Worm (Caenorhabditis elegans) whole organism, young adult: Measurements from ENCODE around the gene R09F10.1.

Experiments used
- F23B12.7 ChIP-seq: sonication (generic microtip); optimal IDR thresholded peaks from 2 replicates; lab custom pipeline; 2017; ENCODE audit warnings: missing genetic modification characterization, mild to moderate bottlenecking, missing compliant biosample characterization, antibody characterized with exemption, moderate library complexity; ENCODE audit not compliant: insufficient read depth
- F33H1.4 ChIP-seq: fragments of 200-800 bp; sonication (Bioruptor generic); IDR thresholded peaks from 2 replicates; pipeline ENCODE4 v1.3.6; 2022; ENCODE audit warnings: missing genetic modification reagents, missing genetic modification characterization, missing compliant biosample characterization
- F39B2.1 ChIP-seq: fragments of 200-800 bp; sonication (Bioruptor generic); IDR thresholded peaks from 2 replicates; pipeline ENCODE4 v1.3.6; 2022; ENCODE audit warnings: missing genetic modification reagents, missing genetic modification characterization, missing compliant biosample characterization
- F49E8.2 ChIP-seq: sonication (generic microtip); optimal IDR thresholded peaks from 3 replicates; lab custom pipeline; 2017; ENCODE audit warnings: missing genetic modification characterization, mild to moderate bottlenecking, missing compliant biosample characterization, antibody characterized with exemption, moderate library complexity; ENCODE audit not compliant: insufficient read depth
- F57A8.1 ChIP-seq: fragments of 200-800 bp; sonication (Bioruptor generic); optimal IDR thresholded peaks from 2 replicates; lab custom pipeline; 2018; ENCODE audit warnings: mild to moderate bottlenecking, missing genetic modification characterization, moderate library complexity, missing compliant biosample characterization
- K12H6.12 ChIP-seq: fragments of 200-800 bp; sonication (Bioruptor generic); optimal IDR thresholded peaks from 2 replicates; lab custom pipeline; 2018; ENCODE audit warnings: mild to moderate bottlenecking, missing genetic modification characterization, missing compliant biosample characterization
- aptf-2 ChIP-seq: fragments of 200-800 bp; sonication (Bioruptor generic); conservative IDR thresholded peaks from 2 replicates; pipeline ENCODE4 v1.3.6; 2022; ENCODE audit warnings: missing genetic modification reagents, missing genetic modification characterization, missing compliant biosample characterization
- aptf-3 ChIP-seq: fragments of 200-800 bp; sonication (Bioruptor generic); IDR thresholded peaks from 2 replicates; pipeline ENCODE4 v1.3.6; 2022; ENCODE audit warnings: missing genetic modification characterization, missing compliant biosample characterization
- attf-3 ChIP-seq: fragments of 200-800 bp; sonication (Bioruptor generic); conservative IDR thresholded peaks from 2 replicates; pipeline ENCODE4 v1.3.6; 2022; ENCODE audit warnings: missing genetic modification reagents, missing genetic modification characterization, missing compliant biosample characterization
- attf-5 ChIP-seq: fragments of 200-800 bp; sonication (Bioruptor generic); optimal IDR thresholded peaks from 2 replicates; lab custom pipeline; 2018; ENCODE audit warnings: mild to moderate bottlenecking, missing genetic modification characterization, missing compliant biosample characterization
- bed-1 ChIP-seq: fragments of 200-800 bp; sonication (Bioruptor generic); IDR thresholded peaks from 2 replicates; pipeline ENCODE4 v1.3.6; 2022; ENCODE audit warnings: missing genetic modification reagents, missing genetic modification characterization, missing compliant biosample characterization
- ccch-3 ChIP-seq: fragments of 200-800 bp; sonication (Bioruptor generic); optimal IDR thresholded peaks from 2 replicates; lab custom pipeline; 2018; ENCODE audit warnings: mild to moderate bottlenecking, missing genetic modification characterization, missing compliant biosample characterization
- cebp-1 ChIP-seq, 2 experiments: fragments of 200-800 bp in 1 of 2; sonication (Bioruptor generic) in 1 of 2; sonication (generic microtip) in 1 of 2; IDR thresholded peaks in 1 of 2; optimal IDR thresholded peaks in 1 of 2; 2 replicates each; pipeline versions ENCODE4 v1.3.6 to Lab custom; 2017 to 2022; ENCODE audit warnings: missing compliant biosample characterization in 2 of 2, missing genetic modification characterization in 2 of 2, mild to moderate bottlenecking in 1 of 2, missing genetic modification reagents in 1 of 2, moderate library complexity in 1 of 2
- ceh-27 ChIP-seq: fragments of 200-800 bp; sonication (Bioruptor generic); optimal IDR thresholded peaks from 2 replicates; lab custom pipeline; 2018; ENCODE audit warnings: mild to moderate bottlenecking, missing genetic modification characterization, moderate library complexity, missing compliant biosample characterization
- egl-44 ChIP-seq: fragments of 200-800 bp; sonication (Bioruptor generic); IDR thresholded peaks from 2 replicates; pipeline ENCODE4 v1.3.6; 2022; ENCODE audit warnings: missing genetic modification reagents, missing genetic modification characterization, missing compliant biosample characterization
- ekl-4 ChIP-seq: fragments of 200-800 bp; sonication (Bioruptor generic); IDR thresholded peaks from 2 replicates; pipeline ENCODE4 v1.3.6; 2022; ENCODE audit warnings: missing genetic modification reagents, missing genetic modification characterization, missing compliant biosample characterization
- ets-4 ChIP-seq: fragments of 200-800 bp; sonication (Bioruptor generic); optimal IDR thresholded peaks from 2 replicates; lab custom pipeline; 2018; ENCODE audit warnings: mild to moderate bottlenecking, missing genetic modification characterization, missing compliant biosample characterization
- him-1 ChIP-seq: sonication (generic microtip); optimal IDR thresholded peaks from 2 replicates; lab custom pipeline; 2016; ENCODE audit warnings: missing genotype, missing genetic modification reagents, missing genetic modification characterization, missing compliant biosample characterization
- hlh-26 ChIP-seq: fragments of 200-800 bp; sonication (Bioruptor generic); conservative IDR thresholded peaks from 2 replicates; pipeline ENCODE4 v1.3.6; 2022; ENCODE audit warnings: missing genetic modification reagents, missing genetic modification characterization, missing compliant biosample characterization
- hmg-20 ChIP-seq: fragments of 200-800 bp; sonication (Bioruptor generic); IDR thresholded peaks from 2 replicates; pipeline ENCODE4 v1.3.6; 2022; ENCODE audit warnings: missing genetic modification reagents, missing genetic modification characterization, missing compliant biosample characterization
- hrde-1 ChIP-seq: sonication (generic microtip); optimal IDR thresholded peaks from 2 replicates; lab custom pipeline; 2016; ENCODE audit warnings: missing genetic modification characterization, mild to moderate bottlenecking, missing compliant biosample characterization, moderate library complexity, missing genotype, missing genetic modification reagents, borderline replicate concordance
- let-607 ChIP-seq, 2 experiments: fragments of 200-800 bp in 1 of 2; sonication (Bioruptor generic) in 1 of 2; sonication (generic microtip) in 1 of 2; optimal IDR thresholded peaks; 2 replicates each; lab custom pipeline; 2016 to 2018; ENCODE audit warnings: mild to moderate bottlenecking in 2 of 2, missing compliant biosample characterization in 2 of 2, missing genetic modification characterization in 2 of 2, moderate library complexity in 2 of 2, missing genotype in 1 of 2
- lin-35 ChIP-seq, 3 experiments: fragments of 150-350 bp in 2 of 3; sonication (generic microtip) in 1 of 3; optimal IDR thresholded peaks; 2 replicates each; lab custom pipeline; 2014 to 2018; ENCODE audit warnings: missing biosample characterization in 3 of 3, missing genetic modification characterization in 3 of 3, missing genetic modification reagents in 3 of 3
- lin-40 ChIP-seq: sonication (generic microtip); optimal IDR thresholded peaks from 2 replicates; lab custom pipeline; 2016; ENCODE audit warnings: missing genetic modification characterization, mild to moderate bottlenecking, missing compliant biosample characterization, missing genotype, missing genetic modification reagents
- lin-54 ChIP-seq: fragments of 200-800 bp; sonication (Bioruptor generic); optimal IDR thresholded peaks from 2 replicates; lab custom pipeline; 2018; ENCODE audit warnings: mild to moderate bottlenecking, missing genetic modification characterization, missing compliant biosample characterization
- madf-6 ChIP-seq: fragments of 200-800 bp; sonication (Bioruptor generic); IDR thresholded peaks from 2 replicates; pipeline ENCODE4 v1.3.6; 2022; ENCODE audit warnings: missing genetic modification reagents, missing genetic modification characterization, missing compliant biosample characterization
- mel-28 ChIP-seq: sonication (generic microtip); optimal IDR thresholded peaks from 2 replicates; lab custom pipeline; 2016; ENCODE audit warnings: borderline replicate concordance, mild to moderate bottlenecking, missing genetic modification characterization, missing compliant biosample characterization
- nhr-80 ChIP-seq: sonication (generic microtip); optimal IDR thresholded peaks from 2 replicates; lab custom pipeline; 2016; ENCODE audit warnings: missing genetic modification characterization, missing compliant biosample characterization
- pbrm-1 ChIP-seq: fragments of 200-800 bp; sonication (Bioruptor generic); IDR thresholded peaks from 2 replicates; pipeline ENCODE4 v1.3.6; 2022; ENCODE audit warnings: missing genetic modification reagents, missing genetic modification characterization, missing compliant biosample characterization
- repo-1 ChIP-seq: sonication (generic microtip); optimal IDR thresholded peaks from 2 replicates; lab custom pipeline; 2017; ENCODE audit warnings: mild to moderate bottlenecking, missing genetic modification characterization, missing compliant biosample characterization
- snpc-1.1 ChIP-seq: sonication (generic microtip); optimal IDR thresholded peaks from 2 replicates; lab custom pipeline; 2017; ENCODE audit warnings: missing genetic modification characterization, mild to moderate bottlenecking, missing compliant biosample characterization, antibody characterized with exemption, moderate library complexity, missing genotype, missing genetic modification reagents; ENCODE audit not compliant: insufficient read depth
- snpc-4 ChIP-seq, 5 experiments: fragments of 150-350 bp in 1 of 5; sonication (generic microtip) in 4 of 5; optimal IDR thresholded peaks; 2 replicates each; lab custom pipeline; 2014 to 2018; ENCODE audit warnings: missing genetic modification characterization in 5 of 5, missing biosample characterization in 3 of 5, antibody characterized with exemption in 2 of 5, mild to moderate bottlenecking in 2 of 5, missing compliant biosample characterization in 2 of 5, missing genotype in 2 of 5, moderate library complexity in 2 of 5, missing genetic modification reagents in 1 of 5
- tlf-1 ChIP-seq: fragments of 200-800 bp; sonication (Bioruptor generic); optimal IDR thresholded peaks from 2 replicates; lab custom pipeline; 2018; ENCODE audit warnings: mild to moderate bottlenecking, missing genetic modification characterization, missing compliant biosample characterization
- zfh-2 ChIP-seq: fragments of 200-800 bp; sonication (Bioruptor generic); conservative IDR thresholded peaks from 2 replicates; pipeline ENCODE4 v1.3.6; 2022; ENCODE audit warnings: missing genetic modification reagents, missing genetic modification characterization, missing compliant biosample characterization
- ztf-25 ChIP-seq: fragments of 200-800 bp; sonication (Bioruptor generic); IDR thresholded peaks from 2 replicates; pipeline ENCODE4 v1.3.6; 2022; ENCODE audit warnings: missing genetic modification reagents, missing genetic modification characterization, missing compliant biosample characterization
- ztf-6 ChIP-seq: fragments of 200-800 bp; sonication (Bioruptor generic); IDR thresholded peaks from 2 replicates; pipeline ENCODE4 v1.3.6; 2022; ENCODE audit warnings: missing genetic modification reagents, missing genetic modification characterization, missing compliant biosample characterization

R09F10.1 gene

ce11 chrX:8276984-8277383 lies 46.4 kb upstream of the R09F10.1 start (continued):
- TF ChIP-seq him-1 (tag; lab: Kevin White, UChicago) = no peak
- no peak for TF ChIP-seq aptf-2 (GFP tag; lab: Robert Waterston, UW)
- TF ChIP-seq hrde-1 (tag; lab: Kevin White, UChicago) = no peak
- no peak for TF ChIP-seq ccch-3 (GFP tag; lab: Kevin White, UChicago)

ce11 chrX:8284003-8284402 lies 39.4 kb upstream of the R09F10.1 start:
- no peak for TF ChIP-seq aptf-3 (GFP tag; lab: Robert Waterston, UW)
- no peak for TF ChIP-seq F39B2.1 (GFP tag; lab: Robert Waterston, UW)
- no peak for TF ChIP-seq attf-3 (GFP tag; lab: Robert Waterston, UW)
- TF ChIP-seq F57A8.1 (GFP tag; lab: Kevin White, UChicago) = no peak
- TF ChIP-seq ztf-25 = no peak
- no peak for TF ChIP-seq lin-54 (GFP tag; lab: Kevin White, UChicago)
- no peak for TF ChIP-seq pbrm-1 (GFP tag; lab: Robert Waterston, UW)
- TF ChIP-seq F23B12.7 (tag; lab: Kevin White, UChicago) = no peak

- TF ChIP-seq snpc-4 (GFP tag; optimal IDR thresholded peaks at IDR 0.05; lab: Kevin White, UChicago) (no peak), snpc-4 (tag; optimal IDR thresholded peaks at IDR 0.05; lab: Kevin White, UChicago) (no peak), madf-6 (no peak), zfh-2 (GFP tag; lab: Robert Waterston, UW) (no peak), snpc-1.1 (tag; lab: Kevin White, UChicago) (no peak), repo-1 (no peak)
These were observed 38.1 kb upstream of the R09F10.1 start, which contains the start of the genes fis-2 and F13B9.2 for ce11 chrX:8285169-8285796. fis-2 (minus strand) TSS chrX:8285219. F13B9.2 (plus strand) TSS chrX:8285683.

ce11 chrX:8286164-8286563 lies 37.2 kb upstream of the R09F10.1 start:
- TF ChIP-seq cebp-1 (GFP tag; IDR thresholded peaks at IDR 0.05; lab: Robert Waterston, UW) (peak; percentile 91), cebp-1 (tag; optimal IDR thresholded peaks at IDR 0.05; lab: Kevin White, UChicago) (peak; percentile 97), ets-4 (GFP tag; lab: Kevin White, UChicago) (no peak), mel-28 (tag; lab: Kevin White, UChicago) (no peak)

- TF ChIP-seq lin-40 (tag; lab: Kevin White, UChicago) = peak; percentile 46
- TF ChIP-seq repo-1 = no peak
- TF ChIP-seq let-607 (tag; optimal IDR thresholded peaks at IDR 0.05; lab: Kevin White, UChicago) = peak; percentile 5 to 58
- TF ChIP-seq ztf-6 (GFP tag; lab: Robert Waterston, UW) = no peak
- peak; percentile 87 for TF ChIP-seq zfh-2 (GFP tag; lab: Robert Waterston, UW)
- TF ChIP-seq bed-1 (GFP tag; lab: Robert Waterston, UW) = no peak
- TF ChIP-seq madf-6 = no peak
- TF ChIP-seq ekl-4 (GFP tag; lab: Robert Waterston, UW) = no peak
- TF ChIP-seq F33H1.4 (GFP tag; lab: Robert Waterston, UW) = peak; percentile 68
- TF ChIP-seq K12H6.12 (tag; lab: Kevin White, UChicago) = peak; percentile 18
- TF ChIP-seq hmg-20 (GFP tag; lab: Robert Waterston, UW) = no peak
- peak; percentile 54 for TF ChIP-seq attf-5 (GFP tag; lab: Kevin White, UChicago)
- TF ChIP-seq lin-35 (GFP tag; optimal IDR thresholded peaks at IDR 0.05; lab: Kevin White, UChicago) = peak in 1 of 3 experiments; percentile 28
- no peak for TF ChIP-seq hlh-26
- TF ChIP-seq cebp-1 (GFP tag; IDR thresholded peaks at IDR 0.05; lab: Robert Waterston, UW) = no peak
- peak; percentile 13 for TF ChIP-seq cebp-1 (tag; optimal IDR thresholded peaks at IDR 0.05; lab: Kevin White, UChicago)
- TF ChIP-seq F49E8.2 (tag; lab: Kevin White, UChicago) = no peak
- TF ChIP-seq ccch-3 (GFP tag; lab: Kevin White, UChicago) = no peak
- TF ChIP-seq nhr-80 = peak; percentile 78
- no peak for TF ChIP-seq egl-44
- TF ChIP-seq tlf-1 (GFP tag; lab: Kevin White, UChicago) = no peak
- peak; percentile 62 for TF ChIP-seq ceh-27 (GFP tag; lab: Kevin White, UChicago)
These were observed 36.6 kb upstream of the R09F10.1 start, which contains the start of gene sec-16A.2 for ce11 chrX:8286740-8287299. sec-16A.2 (plus strand) TSS chrX:8287249.
